Worm (Caenorhabditis elegans) whole organism, young adult: Measurements from ENCODE around the gene pqn-10.

Experiments used
- B0019.2 ChIP-seq: fragments of 200-800 bp; sonication (Bioruptor generic); conservative IDR thresholded peaks from 2 replicates; pipeline ENCODE4 v1.3.6; 2022; ENCODE audit warnings: missing genetic modification reagents, missing genetic modification characterization, missing compliant biosample characterization
- D2030.7 ChIP-seq: fragments of 200-800 bp; sonication (Bioruptor generic); IDR thresholded peaks from 2 replicates; pipeline ENCODE4 v1.3.6; 2022; ENCODE audit warnings: missing genetic modification reagents, missing genetic modification characterization, missing compliant biosample characterization
- F22D6.2 ChIP-seq: sonication (generic microtip); optimal IDR thresholded peaks from 2 replicates; lab custom pipeline; 2016; ENCODE audit warnings: mild to moderate bottlenecking, missing genetic modification characterization, missing compliant biosample characterization
- F39B2.1 ChIP-seq: fragments of 200-800 bp; sonication (Bioruptor generic); IDR thresholded peaks from 2 replicates; pipeline ENCODE4 v1.3.6; 2022; ENCODE audit warnings: missing genetic modification reagents, missing genetic modification characterization, missing compliant biosample characterization
- T26A5.8 ChIP-seq: sonication (generic microtip); optimal IDR thresholded peaks from 2 replicates; lab custom pipeline; 2016; ENCODE audit warnings: missing genetic modification characterization, missing compliant biosample characterization
- Y53F4B.3 ChIP-seq: fragments of 200-800 bp; sonication (Bioruptor generic); IDR thresholded peaks from 2 replicates; pipeline ENCODE4 v1.3.6; 2022; ENCODE audit warnings: missing genetic modification reagents, missing genetic modification characterization, missing compliant biosample characterization
- akir-1 ChIP-seq: fragments of 200-800 bp; sonication (Bioruptor generic); optimal IDR thresholded peaks from 2 replicates; lab custom pipeline; 2018; ENCODE audit warnings: mild to moderate bottlenecking, missing genetic modification characterization, moderate library complexity, missing compliant biosample characterization
- attf-3 ChIP-seq: fragments of 200-800 bp; sonication (Bioruptor generic); conservative IDR thresholded peaks from 2 replicates; pipeline ENCODE4 v1.3.6; 2022; ENCODE audit warnings: missing genetic modification reagents, missing genetic modification characterization, missing compliant biosample characterization
- attf-5 ChIP-seq: fragments of 200-800 bp; sonication (Bioruptor generic); optimal IDR thresholded peaks from 2 replicates; lab custom pipeline; 2018; ENCODE audit warnings: mild to moderate bottlenecking, missing genetic modification characterization, missing compliant biosample characterization
- ccch-3 ChIP-seq: fragments of 200-800 bp; sonication (Bioruptor generic); optimal IDR thresholded peaks from 2 replicates; lab custom pipeline; 2018; ENCODE audit warnings: mild to moderate bottlenecking, missing genetic modification characterization, missing compliant biosample characterization
- ceh-91 ChIP-seq: fragments of 200-800 bp; sonication (Bioruptor generic); IDR thresholded peaks from 2 replicates; pipeline ENCODE4 v1.3.6; 2022; ENCODE audit warnings: missing genetic modification reagents, missing genetic modification characterization, missing compliant biosample characterization
- chd-7 ChIP-seq: sonication (generic microtip); optimal IDR thresholded peaks from 2 replicates; lab custom pipeline; 2016; ENCODE audit warnings: mild to moderate bottlenecking, missing genetic modification characterization, moderate library complexity, missing compliant biosample characterization
- dpff-1 ChIP-seq: sonication (generic microtip); optimal IDR thresholded peaks from 2 replicates; lab custom pipeline; 2017; ENCODE audit warnings: mild to moderate bottlenecking, missing genetic modification characterization, missing compliant biosample characterization
- efl-1 ChIP-seq: fragments of 150-350 bp; optimal IDR thresholded peaks from 2 replicates; lab custom pipeline; 2014; ENCODE audit warnings: missing biosample characterization, missing genetic modification reagents, missing genetic modification characterization
- fkh-3 ChIP-seq: sonication (generic microtip); optimal IDR thresholded peaks from 2 replicates; lab custom pipeline; 2016; ENCODE audit warnings: mild to moderate bottlenecking, missing genetic modification characterization, missing compliant biosample characterization
- him-1 ChIP-seq: sonication (generic microtip); optimal IDR thresholded peaks from 2 replicates; lab custom pipeline; 2016; ENCODE audit warnings: missing genotype, missing genetic modification reagents, missing genetic modification characterization, missing compliant biosample characterization
- hsf-1 ChIP-seq: fragments of 200-800 bp; sonication (Bioruptor generic); IDR thresholded peaks from 2 replicates; pipeline ENCODE4 v1.3.6; 2022; ENCODE audit warnings: missing genetic modification reagents, missing genetic modification characterization, missing compliant biosample characterization
- madf-10 ChIP-seq: sonication (generic microtip); optimal IDR thresholded peaks from 2 replicates; lab custom pipeline; 2016; ENCODE audit warnings: mild to moderate bottlenecking, missing genetic modification characterization, missing compliant biosample characterization
- mel-28 ChIP-seq: sonication (generic microtip); optimal IDR thresholded peaks from 2 replicates; lab custom pipeline; 2016; ENCODE audit warnings: borderline replicate concordance, mild to moderate bottlenecking, missing genetic modification characterization, missing compliant biosample characterization
- mes-4 ChIP-seq: sonication (generic microtip); optimal IDR thresholded peaks from 2 replicates; lab custom pipeline; 2016; ENCODE audit warnings: missing genotype, missing genetic modification characterization, missing compliant biosample characterization
- nhr-80 ChIP-seq: sonication (generic microtip); optimal IDR thresholded peaks from 2 replicates; lab custom pipeline; 2016; ENCODE audit warnings: missing genetic modification characterization, missing compliant biosample characterization
- rpc-1 ChIP-seq, 2 experiments: fragments of 150-350 bp in 1 of 2; sonication (generic microtip) in 1 of 2; optimal IDR thresholded peaks; 2 replicates each; lab custom pipeline; 2014 to 2018; ENCODE audit warnings: missing biosample characterization in 1 of 2, missing genetic modification characterization in 1 of 2, missing genetic modification reagents in 1 of 2, missing genotype in 1 of 2
- sdz-38 ChIP-seq: sonication (generic microtip); optimal IDR thresholded peaks from 2 replicates; lab custom pipeline; 2016; ENCODE audit warnings: missing genotype, missing genetic modification characterization, missing compliant biosample characterization
- snpc-1.1 ChIP-seq: sonication (generic microtip); optimal IDR thresholded peaks from 2 replicates; lab custom pipeline; 2017; ENCODE audit warnings: missing genetic modification characterization, mild to moderate bottlenecking, missing compliant biosample characterization, antibody characterized with exemption, moderate library complexity, missing genotype, missing genetic modification reagents; ENCODE audit not compliant: insufficient read depth
- snpc-3.4 ChIP-seq: sonication (generic microtip); optimal IDR thresholded peaks from 2 replicates; lab custom pipeline; 2017; ENCODE audit warnings: missing genetic modification characterization, mild to moderate bottlenecking, missing compliant biosample characterization, antibody characterized with exemption, moderate library complexity, missing genotype, missing genetic modification reagents
- sptf-2 ChIP-seq: fragments of 200-800 bp; sonication (Bioruptor generic); optimal IDR thresholded peaks from 2 replicates; lab custom pipeline; 2018; ENCODE audit warnings: mild to moderate bottlenecking, missing genetic modification characterization, missing compliant biosample characterization
- tbx-9 ChIP-seq: sonication (generic microtip); optimal IDR thresholded peaks from 2 replicates; lab custom pipeline; 2016; ENCODE audit warnings: borderline replicate concordance, missing genetic modification characterization, inconsistent platforms, missing compliant biosample characterization
- unc-130 ChIP-seq: sonication (generic microtip); optimal IDR thresholded peaks from 2 replicates; lab custom pipeline; 2016; ENCODE audit warnings: missing genetic modification reagents, missing genetic modification characterization, missing compliant biosample characterization
- unc-62 ChIP-seq: fragments of 150-350 bp; optimal IDR thresholded peaks from 2 replicates; lab custom pipeline; 2014; ENCODE audit warnings: missing biosample characterization, missing genetic modification reagents, missing genetic modification characterization
- ztf-18 ChIP-seq: sonication (generic microtip); optimal IDR thresholded peaks from 2 replicates; lab custom pipeline; 2016; ENCODE audit warnings: missing genotype, mild to moderate bottlenecking, missing genetic modification characterization, missing compliant biosample characterization
- ztf-22 ChIP-seq: fragments of 200-800 bp; sonication (Bioruptor generic); optimal IDR thresholded peaks from 2 replicates; lab custom pipeline; 2018; ENCODE audit warnings: mild to moderate bottlenecking, missing genetic modification characterization, moderate library complexity, missing compliant biosample characterization

Gene pqn-10

DNA sequence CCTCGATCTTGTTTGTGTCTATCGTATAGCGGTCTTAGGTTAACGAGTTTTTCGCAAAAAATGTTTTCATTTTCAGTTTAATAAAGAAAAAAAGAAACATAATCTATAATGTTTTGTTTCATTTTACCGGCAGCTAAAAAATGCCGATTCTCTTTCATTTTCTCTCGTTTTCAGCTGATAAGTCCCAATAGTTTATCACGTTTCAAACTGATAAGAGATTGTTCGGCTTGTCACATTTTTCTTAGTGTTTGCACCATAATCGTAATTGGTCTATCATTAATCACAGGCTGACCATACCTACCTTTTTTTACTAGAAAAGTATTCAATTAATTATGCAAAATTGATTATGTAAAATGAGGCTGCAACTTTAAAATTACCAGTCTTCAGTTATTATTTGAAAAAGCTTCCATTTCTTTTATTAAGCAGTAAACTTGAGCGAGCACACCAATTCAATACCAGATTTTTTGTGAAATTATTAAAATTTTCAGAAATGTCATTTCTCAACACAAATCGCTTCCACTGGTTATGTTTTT is 32.7 kb upstream of the pqn-10 start, which contains the start of gene F23F12.13:
TSS of gene F23F12.13 (plus strand) at position 483 of the 533 bp plus-strand sequence.
- TF ChIP-seq nhr-80 (peak; percentile 54), B0019.2 (GFP tag; lab: Robert Waterston, UW) (no peak), dpff-1 (tag; lab: Kevin White, UChicago) (no peak), T26A5.8 (tag; lab: Kevin White, UChicago) (no peak)

DNA sequence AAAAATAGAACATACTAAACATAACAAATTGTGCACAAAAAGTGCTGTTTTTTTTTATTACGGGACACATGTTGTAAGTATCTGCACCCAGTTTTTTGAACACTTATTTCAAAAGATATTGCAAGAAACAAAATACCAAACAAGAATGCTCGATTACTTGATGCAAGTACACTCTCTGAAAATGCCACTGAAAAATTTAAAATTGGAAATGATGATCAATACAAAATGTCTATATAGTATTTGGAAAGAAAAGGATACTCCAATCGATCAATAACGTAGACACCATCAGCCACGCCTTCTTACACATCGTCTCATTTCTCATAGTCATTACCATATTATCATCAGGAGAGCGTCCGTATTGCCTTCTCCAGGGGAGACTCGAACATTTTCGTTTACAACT is 29.8 kb upstream of the pqn-10 start, which contains the start of gene sdz-15:
TSS of gene sdz-15 (plus strand) at position 301 of the 400 bp plus-strand sequence.
- TF ChIP-seq madf-10 (tag; lab: Kevin White, UChicago) = no peak
- TF ChIP-seq nhr-80 = no peak
- TF ChIP-seq F22D6.2 = no peak

DNA sequence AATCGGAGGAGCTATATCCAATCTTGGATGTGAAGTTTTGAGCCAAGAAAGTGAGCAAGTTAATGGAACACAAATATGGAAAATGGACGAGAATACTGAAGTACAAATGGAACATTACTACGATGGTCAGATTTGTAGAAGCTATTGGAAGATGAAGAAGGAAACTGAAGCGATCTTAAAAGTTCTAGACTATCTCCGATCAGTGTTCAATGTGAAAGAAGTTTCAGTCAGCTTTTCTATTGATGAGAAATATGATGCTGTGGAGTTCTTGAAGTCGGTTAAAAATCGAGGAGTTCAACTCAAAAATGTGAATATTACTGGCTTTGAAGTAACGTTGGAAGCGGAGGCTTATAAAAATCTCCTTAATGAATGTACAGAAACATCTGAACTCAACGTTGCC is 28.9 kb upstream of the pqn-10 start:
- TF ChIP-seq mes-4 = no peak
- no peak for TF ChIP-seq tbx-9 (tag; lab: Kevin White, UChicago)
- TF ChIP-seq him-1 (tag; lab: Kevin White, UChicago) = no peak
- no peak for TF ChIP-seq Y53F4B.3
- TF ChIP-seq fkh-3 (tag; lab: Kevin White, UChicago) = no peak
- TF ChIP-seq sptf-2 (GFP tag; lab: Kevin White, UChicago) = no peak
- TF ChIP-seq mel-28 = no peak
- no peak for TF ChIP-seq unc-130 (GFP tag; lab: Kevin White, UChicago)
- no peak for TF ChIP-seq hsf-1 (GFP tag; lab: Robert Waterston, UW)
- no peak for TF ChIP-seq sdz-38
- no peak for TF ChIP-seq D2030.7 (GFP tag; lab: Robert Waterston, UW)
- TF ChIP-seq attf-5 (GFP tag; lab: Kevin White, UChicago) = no peak
- no peak for TF ChIP-seq F39B2.1 (GFP tag; lab: Robert Waterston, UW)
- TF ChIP-seq ztf-22 (GFP tag; lab: Kevin White, UChicago) = no peak
- no peak for TF ChIP-seq akir-1 (GFP tag; lab: Kevin White, UChicago)
- no peak for TF ChIP-seq chd-7
- TF ChIP-seq ceh-91 (GFP tag; lab: Robert Waterston, UW) = no peak
- TF ChIP-seq, all 124 proteins: peak for 0

DNA sequence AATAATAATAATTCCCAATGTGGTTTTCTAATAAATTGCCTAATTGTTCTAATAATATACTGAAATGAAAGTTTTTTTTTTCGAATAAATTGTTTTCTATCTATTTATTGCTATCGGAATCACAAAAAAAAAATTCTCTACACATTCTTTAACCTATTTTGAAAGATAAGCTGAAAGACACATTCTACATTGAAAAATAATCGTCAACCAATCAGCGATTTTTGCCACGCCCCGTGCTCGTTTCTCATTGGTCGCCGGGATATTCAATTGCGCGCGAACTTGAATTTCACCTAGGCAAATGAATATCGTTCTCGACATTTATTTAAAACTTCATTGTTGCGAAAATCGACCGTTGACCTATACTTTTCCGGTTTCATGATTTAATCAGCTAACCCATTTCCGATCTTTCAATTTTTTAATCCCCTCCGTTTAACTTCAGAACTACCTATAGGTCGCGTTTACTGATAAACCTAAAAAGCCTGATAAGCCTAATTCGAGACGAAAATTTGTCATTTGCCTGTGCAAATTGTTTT is 27.9 kb upstream of the pqn-10 start, which contains the start of gene F23F12.3:
TSS of gene F23F12.3 (plus strand) at position 483 of the 533 bp plus-strand sequence.
- TF ChIP-seq madf-10 (tag; lab: Kevin White, UChicago) = no peak
- TF ChIP-seq unc-62 (GFP tag; lab: Kevin White, UChicago) = no peak
- no peak for TF ChIP-seq ztf-18
- no peak for TF ChIP-seq efl-1 (GFP tag; lab: Kevin White, UChicago)
- no peak for TF ChIP-seq snpc-1.1 (tag; lab: Kevin White, UChicago)
- TF ChIP-seq tbx-9 (tag; lab: Kevin White, UChicago) = no peak
- no peak for TF ChIP-seq ccch-3 (GFP tag; lab: Kevin White, UChicago)
- TF ChIP-seq snpc-3.4 (tag; lab: Kevin White, UChicago) = no peak
- TF ChIP-seq rpc-1 (optimal IDR thresholded peaks at IDR 0.05; lab: Kevin White, UChicago) = no peak
- no peak for TF ChIP-seq rpc-1 (tag; optimal IDR thresholded peaks at IDR 0.05; lab: Kevin White, UChicago)

DNA sequence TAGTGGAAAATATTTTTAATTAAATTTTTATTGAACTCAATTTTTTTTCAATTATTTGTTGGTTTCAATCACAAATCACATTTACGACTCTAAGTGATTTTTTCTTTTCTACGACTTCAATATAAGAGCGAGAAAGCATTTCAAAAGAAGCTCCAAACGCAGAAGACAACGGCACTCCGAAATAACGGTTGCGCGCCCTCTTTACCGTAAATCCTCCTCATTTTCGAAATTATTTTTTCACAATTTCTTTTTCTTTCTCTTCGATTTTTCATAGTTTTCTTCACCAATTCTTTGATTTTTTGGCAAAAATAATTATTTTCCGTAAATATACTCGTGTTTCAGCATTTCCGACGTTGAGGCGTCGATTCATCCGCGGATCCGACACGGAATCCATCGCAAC is 23.8 kb upstream of the pqn-10 start:
- peak; percentile 79 for TF ChIP-seq attf-3 (GFP tag; lab: Robert Waterston, UW)
